Fruit fly (Drosophila melanogaster) whole organism, embryonic: ENCODE measurements around the gene CG3652.
A peak's percentile ranks its signal among the peaks of the same experiment; 100 is the strongest.

ENCODE experiments used
- Atf-2 ChIP-seq: fragments of 200-800 bp; sonication (Bioruptor generic); optimal IDR thresholded peaks from 2 replicates; lab custom pipeline; 2016; ENCODE audit warnings: missing biosample characterization, missing genetic modification characterization
- Bgb ChIP-seq: fragments of 200-800 bp; sonication (Bioruptor generic); IDR thresholded peaks from 2 replicates; pipeline ENCODE4 v1.3.6; 2022; ENCODE audit warnings: missing biosample characterization, missing genetic modification characterization; ENCODE audit not compliant: partially characterized antibody
- Blimp-1 ChIP-seq: fragments of 200-800 bp; sonication (Bioruptor generic); optimal IDR thresholded peaks from 3 replicates; lab custom pipeline; 2018; ENCODE audit warnings: missing biosample characterization, missing genetic modification characterization, mild to moderate bottlenecking, moderate library complexity, missing genetic modification reagents
- CG10209 ChIP-seq: fragments of 200-800 bp; sonication (Bioruptor generic); optimal IDR thresholded peaks from 3 replicates; lab custom pipeline; 2017; ENCODE audit warnings: missing biosample characterization, mild to moderate bottlenecking, missing genetic modification characterization, missing genetic modification reagents
- CG12236 ChIP-seq: fragments of 200-800 bp; sonication (Bioruptor generic); optimal IDR thresholded peaks from 2 replicates; lab custom pipeline; 2016; ENCODE audit warnings: missing biosample characterization, missing genetic modification characterization
- CG13424 ChIP-seq: fragments of 200-800 bp; sonication (Bioruptor generic); optimal IDR thresholded peaks from 2 replicates; lab custom pipeline; 2019; ENCODE audit warnings: missing biosample characterization, mild to moderate bottlenecking, missing genetic modification characterization, moderate library complexity
- CG14441 ChIP-seq: fragments of 200-800 bp; sonication (Bioruptor generic); IDR thresholded peaks from 2 replicates; pipeline ENCODE4 v1.3.6; 2022; ENCODE audit warnings: missing biosample characterization, missing genetic modification characterization
- CG1603 ChIP-seq: fragments of 200-800 bp; sonication (Bioruptor generic); optimal IDR thresholded peaks from 2 replicates; lab custom pipeline; 2019; ENCODE audit warnings: missing biosample characterization, mild to moderate bottlenecking, missing genetic modification characterization, moderate library complexity
- CG16815 ChIP-seq: fragments of 200-800 bp; sonication (Bioruptor generic); optimal IDR thresholded peaks from 3 replicates; lab custom pipeline; 2017; ENCODE audit warnings: missing biosample characterization, mild to moderate bottlenecking, missing genetic modification characterization
- CG2199 ChIP-seq: fragments of 200-800 bp; sonication (Bioruptor generic); IDR thresholded peaks from 3 replicates; pipeline ENCODE4 v1.3.6; 2022; ENCODE audit warnings: missing biosample characterization, missing genetic modification characterization
- CG2875 ChIP-seq: fragments of 200-800 bp; sonication (Bioruptor generic); optimal IDR thresholded peaks from 2 replicates; lab custom pipeline; 2017; ENCODE audit warnings: missing biosample characterization, mild to moderate bottlenecking, missing genetic modification characterization, missing genetic modification reagents
- CG32532 ChIP-seq: fragments of 200-800 bp; sonication (Bioruptor generic); IDR thresholded peaks from 2 replicates; pipeline ENCODE4 v1.3.6; 2022; ENCODE audit warnings: missing biosample characterization, missing genetic modification characterization
- CG6765 ChIP-seq: fragments of 200-800 bp; sonication (Bioruptor generic); optimal IDR thresholded peaks from 3 replicates; lab custom pipeline; 2017; ENCODE audit warnings: missing biosample characterization, mild to moderate bottlenecking, missing genetic modification characterization
- CG7928 ChIP-seq: fragments of 200-800 bp; sonication (Bioruptor generic); optimal IDR thresholded peaks from 2 replicates; lab custom pipeline; 2017; ENCODE audit warnings: missing biosample characterization, mild to moderate bottlenecking, missing genetic modification characterization
- CG8089 ChIP-seq: fragments of 200-800 bp; sonication (Bioruptor generic); optimal IDR thresholded peaks from 3 replicates; lab custom pipeline; 2016; ENCODE audit warnings: missing biosample characterization, missing genetic modification characterization
- CG8765 ChIP-seq: fragments of 200-800 bp; sonication (Bioruptor generic); IDR thresholded peaks from 2 replicates; pipeline ENCODE4 v1.3.6; 2022; ENCODE audit warnings: missing biosample characterization, missing genetic modification characterization
- CG9932 ChIP-seq: fragments of 200-800 bp; sonication (Bioruptor generic); IDR thresholded peaks from 2 replicates; pipeline ENCODE4 v1.3.6; 2022; ENCODE audit warnings: missing biosample characterization, missing genetic modification characterization
- Dek ChIP-seq: fragments of 200-800 bp; sonication (Bioruptor generic); optimal IDR thresholded peaks from 3 replicates; lab custom pipeline; 2019; ENCODE audit warnings: missing biosample characterization, mild to moderate bottlenecking, missing genetic modification characterization, moderate library complexity
- HLHmδ ChIP-seq: fragments of 200-800 bp; sonication (Bioruptor generic); optimal IDR thresholded peaks from 2 replicates; lab custom pipeline; 2018; ENCODE audit warnings: missing biosample characterization, mild to moderate bottlenecking, missing genetic modification characterization, moderate library complexity
- Hey ChIP-seq: fragments of 200-800 bp; sonication (Bioruptor generic); optimal IDR thresholded peaks from 3 replicates; lab custom pipeline; 2018; ENCODE audit warnings: missing biosample characterization, mild to moderate bottlenecking, missing genetic modification characterization
- Hsf ChIP-seq: fragments of 200-800 bp; sonication (Bioruptor generic); optimal IDR thresholded peaks from 3 replicates; lab custom pipeline; 2016; ENCODE audit warnings: missing biosample characterization, missing genetic modification characterization
- Jarid2 ChIP-seq: fragments of 200-800 bp; sonication (Bioruptor generic); optimal IDR thresholded peaks from 3 replicates; lab custom pipeline; 2017; ENCODE audit warnings: mild to moderate bottlenecking, missing biosample characterization, missing genetic modification reagents, missing genetic modification characterization
- NC2α ChIP-seq: fragments of 200-800 bp; sonication (Bioruptor generic); optimal IDR thresholded peaks from 2 replicates; lab custom pipeline; 2016; ENCODE audit warnings: missing biosample characterization, missing genetic modification characterization
- NC2β ChIP-seq: fragments of 200-800 bp; sonication (Bioruptor generic); optimal IDR thresholded peaks from 2 replicates; lab custom pipeline; 2016; ENCODE audit warnings: missing biosample characterization, missing genetic modification characterization
- Trl ChIP-seq, 3 experiments: fragments of >200 bp in 2 of 3; fragments of 200-800 bp in 1 of 3; sonication (Bioruptor generic) in 1 of 3; optimal IDR thresholded peaks; 2 replicates in 1 of 3; 3 replicates in 2 of 3; lab custom pipeline; 2016 to 2017; ENCODE audit warnings: missing biosample characterization in 1 of 3, missing genetic modification characterization in 1 of 3
- YL-1 ChIP-seq: fragments of 200-800 bp; sonication (Bioruptor generic); optimal IDR thresholded peaks from 3 replicates; lab custom pipeline; 2017; ENCODE audit warnings: missing biosample characterization, mild to moderate bottlenecking, missing genetic modification characterization
- ab ChIP-seq: fragments of 200-800 bp; sonication (Bioruptor generic); optimal IDR thresholded peaks from 2 replicates; lab custom pipeline; 2016; ENCODE audit warnings: missing biosample characterization, missing genetic modification characterization
- dm ChIP-seq: fragments of 200-800 bp; sonication (Bioruptor generic); optimal IDR thresholded peaks from 3 replicates; lab custom pipeline; 2016; ENCODE audit warnings: missing biosample characterization, missing genetic modification characterization
- dysf ChIP-seq: fragments of 200-800 bp; sonication (Bioruptor generic); IDR thresholded peaks from 3 replicates; pipeline ENCODE4 v1.3.6; 2022; ENCODE audit warnings: missing biosample characterization, missing genetic modification characterization
- fd102C ChIP-seq: fragments of 200-800 bp; sonication (Bioruptor generic); optimal IDR thresholded peaks from 2 replicates; lab custom pipeline; 2018; ENCODE audit warnings: missing biosample characterization, mild to moderate bottlenecking, missing genetic modification characterization, moderate library complexity
- gsb ChIP-seq: fragments of 200-800 bp; sonication (Bioruptor generic); IDR thresholded peaks from 2 replicates; pipeline ENCODE4 v1.3.6; 2022; ENCODE audit warnings: missing biosample characterization, missing genetic modification characterization
- ind ChIP-seq: fragments of 200-800 bp; sonication (Bioruptor generic); optimal IDR thresholded peaks from 3 replicates; lab custom pipeline; 2016; ENCODE audit warnings: missing biosample characterization, missing genetic modification characterization
- jumu ChIP-seq: fragments of 200-800 bp; sonication (Bioruptor generic); optimal IDR thresholded peaks from 3 replicates; lab custom pipeline; 2016; ENCODE audit warnings: missing biosample characterization, missing genetic modification characterization
- kni ChIP-seq: fragments of 200-800 bp; sonication (Bioruptor generic); optimal IDR thresholded peaks from 3 replicates; lab custom pipeline; 2017; ENCODE audit warnings: mild to moderate bottlenecking, missing biosample characterization, missing genetic modification reagents, missing genetic modification characterization
- lilli ChIP-seq: fragments of 200-800 bp; sonication (Bioruptor generic); optimal IDR thresholded peaks from 3 replicates; lab custom pipeline; 2016; ENCODE audit warnings: missing biosample characterization, missing genetic modification characterization
- lola ChIP-seq, 3 experiments: fragments of >200 bp in 2 of 3; fragments of 200-800 bp in 1 of 3; sonication (Bioruptor generic) in 1 of 3; optimal IDR thresholded peaks; 2 replicates each; lab custom pipeline; 2017 to 2019; ENCODE audit warnings: missing biosample characterization in 3 of 3, missing genetic modification characterization in 3 of 3, mild to moderate bottlenecking in 1 of 3, moderate library complexity in 1 of 3
- luna ChIP-seq: fragments of 200-800 bp; sonication (Bioruptor generic); optimal IDR thresholded peaks from 2 replicates; lab custom pipeline; 2016; ENCODE audit warnings: missing biosample characterization, missing genetic modification characterization
- maf-S ChIP-seq: fragments of 200-800 bp; sonication (Bioruptor generic); optimal IDR thresholded peaks from 2 replicates; lab custom pipeline; 2016; ENCODE audit warnings: missing biosample characterization, missing genetic modification characterization
- nau ChIP-seq: fragments of 200-800 bp; sonication (Bioruptor generic); optimal IDR thresholded peaks from 3 replicates; lab custom pipeline; 2017; ENCODE audit warnings: missing biosample characterization, mild to moderate bottlenecking, missing genetic modification characterization, missing genetic modification reagents
- nerfin-1 ChIP-seq: fragments of 200-800 bp; sonication (Bioruptor generic); optimal IDR thresholded peaks from 3 replicates; lab custom pipeline; 2019; ENCODE audit warnings: missing biosample characterization, mild to moderate bottlenecking, missing genetic modification characterization, moderate library complexity
- otp ChIP-seq: fragments of 200-800 bp; sonication (Bioruptor generic); IDR thresholded peaks from 3 replicates; pipeline ENCODE4, ENCODE4 v1.3.6; 2022; ENCODE audit warnings: missing biosample characterization, missing genetic modification characterization
- pan ChIP-seq, 4 experiments: fragments of >200 bp in 3 of 4; fragments of 200-800 bp in 1 of 4; sonication (Bioruptor generic) in 1 of 4; optimal IDR thresholded peaks in 3 of 4; IDR thresholded peaks in 1 of 4; 2 replicates each; pipeline versions ENCODE4 v1.3.6 to Lab custom; 2017 to 2022; ENCODE audit warnings: missing biosample characterization in 2 of 4, missing genetic modification characterization in 2 of 4, mixed read lengths in 1 of 4
- sd ChIP-seq: fragments of 200-800 bp; sonication (Bioruptor generic); optimal IDR thresholded peaks from 3 replicates; lab custom pipeline; 2018; ENCODE audit warnings: missing biosample characterization, mild to moderate bottlenecking, missing genetic modification characterization, moderate library complexity
- sisA ChIP-seq: fragments of 200-800 bp; sonication (Bioruptor generic); IDR thresholded peaks from 2 replicates; pipeline ENCODE4 v1.3.6; 2022; ENCODE audit warnings: missing biosample characterization, missing genetic modification characterization
- ttk ChIP-seq: fragments of 200-800 bp; sonication (Bioruptor generic); IDR thresholded peaks from 2 replicates; pipeline ENCODE4 v2.1.2; 2022; ENCODE audit warnings: missing biosample characterization, missing genetic modification characterization
- vfl ChIP-seq: fragments of 200-800 bp; sonication (Bioruptor generic); optimal IDR thresholded peaks from 2 replicates; lab custom pipeline; 2016; ENCODE audit warnings: missing biosample characterization, missing genetic modification characterization
- vvl ChIP-seq: fragments of 200-800 bp; sonication (Bioruptor generic); IDR thresholded peaks from 2 replicates; pipeline ENCODE4 v1.3.6; 2022; ENCODE audit warnings: missing biosample characterization, missing genetic modification characterization

The CG3652 gene

dm6 chr2L:4375035-4376009 is 18.4 kb downstream of the CG3652 start (continued):
- TF ChIP-seq Atf-2 (GFP tag; lab: Kevin White, UChicago), result no peak
- TF ChIP-seq nerfin-1 (tag; lab: Kevin White, UChicago), result peak; percentile 2
- TF ChIP-seq ind (GFP tag; lab: Kevin White, UChicago), result no peak
- TF ChIP-seq CG6765, result no peak
- TF ChIP-seq Blimp-1 (GFP tag; lab: Kevin White, UChicago), result peak; percentile 37
- TF ChIP-seq CG2199 (GFP tag; lab: Robert Waterston, UW), result peak; percentile 29; the same call in 1 of the 3 replicates
- peak; percentile 12 for TF ChIP-seq nau (GFP tag; lab: Kevin White, UChicago)
- no peak for TF ChIP-seq vfl (GFP tag; lab: Kevin White, UChicago)
- TF ChIP-seq NC2α, result no peak
- TF ChIP-seq dysf, result 0 out of 3 replicates have a peak, but pooled peaks have one; percentile 17
- no peak for TF ChIP-seq maf-S (GFP tag; lab: Kevin White, UChicago)
- no peak for TF ChIP-seq CG14441 (GFP tag; lab: Robert Waterston, UW)
- no peak for TF ChIP-seq CG8089 (GFP tag; lab: Kevin White, UChicago)
- no peak for TF ChIP-seq Hsf (GFP tag; lab: Kevin White, UChicago)
- TF ChIP-seq CG9932 (GFP tag; lab: Robert Waterston, UW), result peak; percentile 32; the same call in 1 of the 2 replicates
- TF ChIP-seq CG8765, result no peak
- no peak for TF ChIP-seq NC2β (GFP tag; lab: Kevin White, UChicago)
- TF ChIP-seq CG12236 (GFP tag; lab: Kevin White, UChicago), result no peak
- peak; percentile 33; the same call in 1 of the 2 replicates for TF ChIP-seq vvl (GFP tag; lab: Robert Waterston, UW)
- no peak for TF ChIP-seq lola (GFP tag; optimal IDR thresholded peaks at IDR 0.05; lab: Kevin White, UChicago)
- no peak for TF ChIP-seq CG7928
- no peak for TF ChIP-seq Bgb (GFP tag; lab: Robert Waterston, UW)
- no peak for TF ChIP-seq ab (GFP tag; lab: Kevin White, UChicago)
- no peak for TF ChIP-seq lilli
- no peak for TF ChIP-seq Jarid2 (GFP tag; lab: Kevin White, UChicago)
- TF ChIP-seq Hey (tag; lab: Kevin White, UChicago), result no peak
- TF ChIP-seq luna (GFP tag; lab: Kevin White, UChicago), result no peak
- TF ChIP-seq YL-1 (GFP tag; lab: Kevin White, UChicago), result peak; percentile 29
- TF ChIP-seq fd102C (GFP tag; lab: Kevin White, UChicago), result no peak
- TF ChIP-seq HLHmδ (GFP tag; lab: Kevin White, UChicago), result no peak
- no peak for TF ChIP-seq CG16815 (GFP tag; lab: Kevin White, UChicago)
- 0 out of 2 replicates have a peak, but pooled peaks have one; percentile 26 for TF ChIP-seq gsb (GFP tag; lab: Robert Waterston, UW)
- TF ChIP-seq CG13424, result no peak
- no peak for TF ChIP-seq ttk
- no peak for TF ChIP-seq dm (GFP tag; lab: Kevin White, UChicago)
- TF ChIP-seq CG1603 (tag; lab: Kevin White, UChicago), result no peak
- no peak for TF ChIP-seq sisA (GFP tag; lab: Robert Waterston, UW)
- 0 out of 2 replicates have a peak, but pooled peaks have one; percentile 26 for TF ChIP-seq CG32532 (GFP tag; lab: Robert Waterston, UW)
- TF ChIP-seq kni (GFP tag; lab: Kevin White, UChicago), result peak; percentile 43
- TF ChIP-seq Dek (tag; lab: Kevin White, UChicago), result peak; percentile 2
- TF ChIP-seq jumu (GFP tag; lab: Kevin White, UChicago), result peak; percentile 4
- no peak for TF ChIP-seq CG2875
- peak; percentile 4 for TF ChIP-seq CG10209 (GFP tag; lab: Kevin White, UChicago)
- no peak for TF ChIP-seq pan (optimal IDR thresholded peaks at IDR 0.05; lab: Kevin White, UChicago)
- TF ChIP-seq pan (GFP tag; optimal IDR thresholded peaks at IDR 0.05 in 1 of 2, IDR thresholded peaks at IDR 0.05 in 1 of 2), result no peak
- peak; percentile 81 for TF ChIP-seq sd (tag; lab: Kevin White, UChicago)
- TF ChIP-seq otp (GFP tag; lab: Robert Waterston, UW), result peak; percentile 54; the same call in 1 of the 3 replicates
- TF ChIP-seq Trl (optimal IDR thresholded peaks at IDR 0.05; lab: Kevin White, UChicago), result peak; percentile 31 to 40
- TF ChIP-seq Trl (GFP tag; optimal IDR thresholded peaks at IDR 0.05; lab: Kevin White, UChicago), result no peak
